Fruit fly (Drosophila melanogaster) whole organism, embryonic: ENCODE measurements around the gene Hmr.

Source experiments
- Bdp1 ChIP-seq: fragments of 200-800 bp; sonication (Bioruptor generic); optimal IDR thresholded peaks from 3 replicates; lab custom pipeline; 2016; ENCODE audit warnings: missing biosample characterization, missing genetic modification characterization
- C15 ChIP-seq: fragments of 200-800 bp; sonication (Bioruptor generic); IDR thresholded peaks from 3 replicates; pipeline ENCODE4 v1.3.6; 2022; ENCODE audit warnings: missing biosample characterization, missing genetic modification characterization
- CG10147 ChIP-seq: fragments of 200-800 bp; sonication (Bioruptor generic); optimal IDR thresholded peaks from 2 replicates; lab custom pipeline; 2019; ENCODE audit warnings: missing biosample characterization, mild to moderate bottlenecking, missing genetic modification characterization, moderate library complexity
- CG1024 ChIP-seq: fragments of 200-800 bp; sonication (Bioruptor generic); IDR thresholded peaks from 2 replicates; pipeline ENCODE4 v1.3.6; 2022; ENCODE audit warnings: missing biosample characterization, missing genetic modification characterization
- CG10431 ChIP-seq: fragments of 200-800 bp; sonication (Bioruptor generic); optimal IDR thresholded peaks from 3 replicates; lab custom pipeline; 2018; ENCODE audit warnings: missing biosample characterization, mild to moderate bottlenecking, missing genetic modification characterization
- CG10462 ChIP-seq: fragments of 200-800 bp; sonication (Bioruptor generic); optimal IDR thresholded peaks from 2 replicates; lab custom pipeline; 2016; ENCODE audit warnings: missing biosample characterization, missing genetic modification characterization
- CG12299 ChIP-seq: fragments of 200-800 bp; sonication (Bioruptor generic); optimal IDR thresholded peaks from 2 replicates; lab custom pipeline; 2018; ENCODE audit warnings: missing biosample characterization, mild to moderate bottlenecking, missing genetic modification characterization
- CG13287 ChIP-seq: fragments of 200-800 bp; sonication (Bioruptor generic); IDR thresholded peaks from 2 replicates; pipeline ENCODE4 v1.3.6; 2022; ENCODE audit warnings: missing biosample characterization, missing genetic modification characterization; ENCODE audit not compliant: partially characterized antibody
- CG13424 ChIP-seq: fragments of 200-800 bp; sonication (Bioruptor generic); optimal IDR thresholded peaks from 2 replicates; lab custom pipeline; 2019; ENCODE audit warnings: missing biosample characterization, mild to moderate bottlenecking, missing genetic modification characterization, moderate library complexity
- CG14014 ChIP-seq: fragments of 200-800 bp; sonication (Bioruptor generic); IDR thresholded peaks from 2 replicates; pipeline ENCODE4 v1.3.6; 2022; ENCODE audit warnings: missing biosample characterization, missing genetic modification characterization
- CG14441 ChIP-seq: fragments of 200-800 bp; sonication (Bioruptor generic); IDR thresholded peaks from 2 replicates; pipeline ENCODE4 v1.3.6; 2022; ENCODE audit warnings: missing biosample characterization, missing genetic modification characterization
- CG18599 ChIP-seq: fragments of 200-800 bp; sonication (Bioruptor generic); optimal IDR thresholded peaks from 3 replicates; lab custom pipeline; 2017; ENCODE audit warnings: missing biosample characterization, missing genetic modification characterization, mild to moderate bottlenecking, moderate library complexity, missing genetic modification reagents
- CG2889 ChIP-seq: fragments of 200-800 bp; sonication (Bioruptor generic); IDR thresholded peaks from 3 replicates; pipeline ENCODE4 v1.3.6; 2022; ENCODE audit warnings: missing biosample characterization, missing genetic modification characterization
- CG31224 ChIP-seq: fragments of 200-800 bp; sonication (Bioruptor generic); IDR thresholded peaks from 2 replicates; pipeline ENCODE4 v1.3.6; 2022; ENCODE audit warnings: missing biosample characterization, missing genetic modification characterization
- CG6654 ChIP-seq: fragments of 200-800 bp; sonication (Bioruptor generic); optimal IDR thresholded peaks from 2 replicates; lab custom pipeline; 2017; ENCODE audit warnings: missing biosample characterization, mild to moderate bottlenecking, missing genetic modification characterization
- CG6683 ChIP-seq: fragments of 200-800 bp; sonication (Bioruptor generic); optimal IDR thresholded peaks from 2 replicates; lab custom pipeline; 2017; ENCODE audit warnings: missing biosample characterization, mild to moderate bottlenecking, missing genetic modification characterization, missing genetic modification reagents
- CG8281 ChIP-seq: fragments of 200-800 bp; sonication (Bioruptor generic); optimal IDR thresholded peaks from 2 replicates; lab custom pipeline; 2018; ENCODE audit warnings: missing biosample characterization, mild to moderate bottlenecking, missing genetic modification characterization, moderate library complexity
- CG8765 ChIP-seq: fragments of 200-800 bp; sonication (Bioruptor generic); IDR thresholded peaks from 2 replicates; pipeline ENCODE4 v1.3.6; 2022; ENCODE audit warnings: missing biosample characterization, missing genetic modification characterization
- CTCF ChIP-seq: fragments of 200-800 bp; sonication (Bioruptor generic); optimal IDR thresholded peaks from 2 replicates; lab custom pipeline; 2017; ENCODE audit warnings: missing biosample characterization, mild to moderate bottlenecking, missing genetic modification characterization, moderate library complexity
- D ChIP-seq, 2 experiments: fragments of 200-800 bp in 1 of 2; fragments of >200 bp in 1 of 2; sonication (Bioruptor generic) in 1 of 2; optimal IDR thresholded peaks; 2 replicates in 1 of 2; 3 replicates in 1 of 2; lab custom pipeline; 2017; ENCODE audit warnings: mild to moderate bottlenecking in 1 of 2, missing biosample characterization in 1 of 2, missing genetic modification characterization in 1 of 2, missing genetic modification reagents in 1 of 2
- Dad ChIP-seq: fragments of 200-800 bp; sonication (Bioruptor generic); optimal IDR thresholded peaks from 3 replicates; lab custom pipeline; 2016; ENCODE audit warnings: missing biosample characterization, missing genetic modification characterization
- Fer3 ChIP-seq: fragments of 200-800 bp; sonication (Bioruptor generic); optimal IDR thresholded peaks from 2 replicates; lab custom pipeline; 2018; ENCODE audit warnings: missing biosample characterization, mild to moderate bottlenecking, missing genetic modification characterization, moderate library complexity
- GATAe ChIP-seq: fragments of 200-800 bp; sonication (Bioruptor generic); conservative IDR thresholded peaks from 2 replicates; pipeline ENCODE4 v1.3.6; 2022; ENCODE audit warnings: missing biosample characterization, missing genetic modification characterization
- Gug ChIP-seq: fragments of 200-800 bp; sonication (Bioruptor generic); IDR thresholded peaks from 4 replicates; pipeline ENCODE4 v1.3.6; 2022; ENCODE audit warnings: missing biosample characterization, missing genetic modification characterization
- HLH3B ChIP-seq: fragments of 200-800 bp; sonication (Bioruptor generic); IDR thresholded peaks from 2 replicates; pipeline ENCODE4 v1.3.6; 2022; ENCODE audit warnings: missing biosample characterization, missing genetic modification characterization
- Hmx ChIP-seq: fragments of 200-800 bp; sonication (Bioruptor generic); optimal IDR thresholded peaks from 2 replicates; lab custom pipeline; 2016; ENCODE audit warnings: missing biosample characterization, missing genetic modification characterization
- Hsf ChIP-seq: fragments of 200-800 bp; sonication (Bioruptor generic); optimal IDR thresholded peaks from 3 replicates; lab custom pipeline; 2016; ENCODE audit warnings: missing biosample characterization, missing genetic modification characterization
- NK7.1 ChIP-seq: fragments of 200-800 bp; sonication (Bioruptor generic); optimal IDR thresholded peaks from 3 replicates; lab custom pipeline; 2016; ENCODE audit warnings: missing biosample characterization, missing genetic modification characterization
- Scr ChIP-seq: fragments of 200-800 bp; sonication (Bioruptor generic); IDR thresholded peaks from 2 replicates; pipeline ENCODE4 v1.3.6; 2022; ENCODE audit warnings: missing biosample characterization, missing genetic modification characterization; ENCODE audit not compliant: partially characterized antibody
- Ssrp ChIP-seq: fragments of 200-800 bp; sonication (Bioruptor generic); optimal IDR thresholded peaks from 2 replicates; lab custom pipeline; 2018; ENCODE audit warnings: missing biosample characterization, mild to moderate bottlenecking, missing genetic modification characterization, moderate library complexity
- Xrp1 ChIP-seq: fragments of 200-800 bp; sonication (Bioruptor generic); IDR thresholded peaks from 2 replicates; pipeline ENCODE4 v1.3.6; 2022; ENCODE audit warnings: missing biosample characterization, missing genetic modification characterization
- ato ChIP-seq: fragments of 200-800 bp; sonication (Bioruptor generic); IDR thresholded peaks from 2 replicates; pipeline ENCODE4 v1.3.6; 2022; ENCODE audit warnings: missing biosample characterization, missing genetic modification characterization; ENCODE audit not compliant: partially characterized antibody
- bbx ChIP-seq: fragments of 200-800 bp; sonication (Bioruptor generic); IDR thresholded peaks from 2 replicates; pipeline ENCODE4 v1.3.6; 2022; ENCODE audit warnings: missing biosample characterization, missing genetic modification characterization; ENCODE audit not compliant: partially characterized antibody
- crol ChIP-seq: fragments of 200-800 bp; sonication (Bioruptor generic); IDR thresholded peaks from 2 replicates; pipeline ENCODE4 v1.3.6; 2022; ENCODE audit warnings: missing biosample characterization, missing genetic modification characterization
- danr ChIP-seq: fragments of 200-800 bp; sonication (Bioruptor generic); IDR thresholded peaks from 2 replicates; pipeline ENCODE4 v1.3.6; 2022; ENCODE audit warnings: missing biosample characterization, missing genetic modification characterization
- dmrt99B ChIP-seq: fragments of 200-800 bp; sonication (Bioruptor generic); optimal IDR thresholded peaks from 2 replicates; lab custom pipeline; 2018; ENCODE audit warnings: missing biosample characterization, mild to moderate bottlenecking, missing genetic modification characterization, moderate library complexity
- emc ChIP-seq: fragments of 200-800 bp; sonication (Bioruptor generic); optimal IDR thresholded peaks from 2 replicates; lab custom pipeline; 2016; ENCODE audit warnings: missing biosample characterization, missing genetic modification characterization
- ftz-f1 ChIP-seq: fragments of 200-800 bp; sonication (Bioruptor generic); optimal IDR thresholded peaks from 2 replicates; lab custom pipeline; 2016; ENCODE audit warnings: missing biosample characterization, missing genetic modification characterization
- grau ChIP-seq: fragments of 200-800 bp; optimal IDR thresholded peaks from 3 replicates; lab custom pipeline; 2019; ENCODE audit warnings: missing biosample characterization, mild to moderate bottlenecking, missing genetic modification characterization, moderate library complexity
- hth ChIP-seq: fragments of >200 bp; optimal IDR thresholded peaks from 2 replicates; lab custom pipeline; 2017; ENCODE audit warnings: inconsistent platforms
- kah ChIP-seq: fragments of 200-800 bp; sonication (Bioruptor generic); optimal IDR thresholded peaks from 2 replicates; lab custom pipeline; 2018; ENCODE audit warnings: missing biosample characterization, mild to moderate bottlenecking, missing genetic modification characterization
- klu ChIP-seq: fragments of 200-800 bp; sonication (Bioruptor generic); IDR thresholded peaks from 2 replicates; pipeline ENCODE4 v1.3.6; 2022; ENCODE audit warnings: missing biosample characterization, missing genetic modification characterization
- lilli ChIP-seq: fragments of 200-800 bp; sonication (Bioruptor generic); optimal IDR thresholded peaks from 3 replicates; lab custom pipeline; 2016; ENCODE audit warnings: missing biosample characterization, missing genetic modification characterization
- nau ChIP-seq: fragments of 200-800 bp; sonication (Bioruptor generic); optimal IDR thresholded peaks from 3 replicates; lab custom pipeline; 2017; ENCODE audit warnings: missing biosample characterization, mild to moderate bottlenecking, missing genetic modification characterization, missing genetic modification reagents
- pan ChIP-seq, 4 experiments: fragments of >200 bp in 3 of 4; fragments of 200-800 bp in 1 of 4; sonication (Bioruptor generic) in 1 of 4; optimal IDR thresholded peaks in 3 of 4; IDR thresholded peaks in 1 of 4; 2 replicates each; pipeline versions ENCODE4 v1.3.6 to Lab custom; 2017 to 2022; ENCODE audit warnings: missing biosample characterization in 2 of 4, missing genetic modification characterization in 2 of 4, mixed read lengths in 1 of 4
- sc ChIP-seq, 3 experiments: fragments of >200 bp in 2 of 3; fragments of 200-800 bp in 1 of 3; sonication (Bioruptor generic) in 1 of 3; optimal IDR thresholded peaks; 2 replicates in 2 of 3; 3 replicates in 1 of 3; lab custom pipeline; 2017; ENCODE audit warnings: mild to moderate bottlenecking in 1 of 3, missing biosample characterization in 1 of 3, missing genetic modification characterization in 1 of 3, missing genetic modification reagents in 1 of 3
- sima ChIP-seq: fragments of 200-800 bp; sonication (Bioruptor generic); optimal IDR thresholded peaks from 2 replicates; lab custom pipeline; 2016; ENCODE audit warnings: missing biosample characterization, missing genetic modification characterization
- usp ChIP-seq: fragments of >200 bp; optimal IDR thresholded peaks from 2 replicates; lab custom pipeline; 2017; ENCODE audit warnings: missing biosample characterization, missing genetic modification characterization
- zen2 ChIP-seq: fragments of 200-800 bp; sonication (Bioruptor generic); IDR thresholded peaks from 3 replicates; pipeline ENCODE4 v1.3.6; 2022; ENCODE audit warnings: missing biosample characterization, missing genetic modification characterization; ENCODE audit not compliant: partially characterized antibody

Hmr gene

dm6 chrX:10586173-10586572, 9.5 kb downstream of the Hmr start:
- no peak for TF ChIP-seq Bdp1 (GFP tag; lab: Kevin White, UChicago)
- no peak for TF ChIP-seq Fer3 (tag; lab: Kevin White, UChicago)
- no peak for TF ChIP-seq CG18599 (GFP tag; lab: Kevin White, UChicago)
- no peak for TF ChIP-seq CTCF (GFP tag; lab: Kevin White, UChicago)
- TF ChIP-seq ftz-f1 (GFP tag; lab: Kevin White, UChicago): no peak
- TF ChIP-seq sima (GFP tag; lab: Kevin White, UChicago): no peak
- no peak for TF ChIP-seq zen2 (GFP tag; lab: Robert Waterston, UW)
- no peak for TF ChIP-seq NK7.1 (GFP tag; lab: Kevin White, UChicago)
- TF ChIP-seq CG14014 (GFP tag; lab: Robert Waterston, UW): no peak
- TF ChIP-seq bbx (GFP tag; lab: Robert Waterston, UW): no peak

dm6 chrX:10585158-10585634, 10.5 kb downstream of the Hmr start, which contains the start of gene spri:
spri (minus strand) TSS chrX:10585422.
- TF ChIP-seq HLH3B (GFP tag; lab: Robert Waterston, UW): 0 out of 2 replicates have a peak, but pooled peaks have one; percentile 37
- TF ChIP-seq kah (GFP tag; lab: Kevin White, UChicago): no peak
- TF ChIP-seq Gug (GFP tag; lab: Robert Waterston, UW): no peak; the same call in 3 of the 4 replicates
- no peak for TF ChIP-seq CG10147 (GFP tag; lab: Kevin White, UChicago)
- TF ChIP-seq hth (lab: Kevin White, UChicago): no peak
- no peak for TF ChIP-seq crol (GFP tag; lab: Robert Waterston, UW)
- no peak for TF ChIP-seq D (optimal IDR thresholded peaks at IDR 0.05; lab: Kevin White, UChicago)
- no peak for TF ChIP-seq D (GFP tag; optimal IDR thresholded peaks at IDR 0.05; lab: Kevin White, UChicago)
- TF ChIP-seq emc (GFP tag; lab: Kevin White, UChicago): no peak
- no peak for TF ChIP-seq Hsf (GFP tag; lab: Kevin White, UChicago)
- no peak for TF ChIP-seq CG10462 (GFP tag; lab: Kevin White, UChicago)
- TF ChIP-seq CG14441 (GFP tag; lab: Robert Waterston, UW): no peak
- no peak for TF ChIP-seq CG8765 (GFP tag; lab: Robert Waterston, UW)
- TF ChIP-seq CG31224 (GFP tag; lab: Robert Waterston, UW): no peak
- TF ChIP-seq sc (optimal IDR thresholded peaks at IDR 0.05; lab: Kevin White, UChicago): no peak
- TF ChIP-seq sc (GFP tag; optimal IDR thresholded peaks at IDR 0.05; lab: Kevin White, UChicago): no peak
- no peak for TF ChIP-seq klu (GFP tag; lab: Robert Waterston, UW)
- no peak for TF ChIP-seq Ssrp
- no peak for TF ChIP-seq Xrp1
- TF ChIP-seq CG13424: no peak
- no peak for TF ChIP-seq Scr (GFP tag; lab: Robert Waterston, UW)
- no peak for TF ChIP-seq CG2889 (GFP tag; lab: Robert Waterston, UW)
- TF ChIP-seq ato (GFP tag; lab: Robert Waterston, UW): no peak
- no peak for TF ChIP-seq C15 (GFP tag; lab: Robert Waterston, UW)
- no peak for TF ChIP-seq CG6654
- TF ChIP-seq CG1024: no peak
- TF ChIP-seq Hmx (GFP tag; lab: Kevin White, UChicago): no peak
- TF ChIP-seq Dad: no peak
- TF ChIP-seq usp (GFP tag; lab: Kevin White, UChicago): no peak
- TF ChIP-seq GATAe (GFP tag; lab: Robert Waterston, UW): no peak
- no peak for TF ChIP-seq CG6683
- no peak for TF ChIP-seq CG10431
- no peak for TF ChIP-seq lilli (GFP tag; lab: Kevin White, UChicago)
- TF ChIP-seq pan (optimal IDR thresholded peaks at IDR 0.05; lab: Kevin White, UChicago): no peak
- peak in 1 of 2 experiments; percentile 10 for TF ChIP-seq pan (GFP tag; optimal IDR thresholded peaks at IDR 0.05 in 1 of 2, IDR thresholded peaks at IDR 0.05 in 1 of 2)
- peak; percentile 10 for TF ChIP-seq grau (tag; lab: Kevin White, UChicago)
- no peak for TF ChIP-seq CG12299 (tag; lab: Kevin White, UChicago)
- TF ChIP-seq CG8281 (tag; lab: Kevin White, UChicago): no peak
- no peak for TF ChIP-seq danr
- peak; percentile 29; the same call in 1 of the 2 replicates for TF ChIP-seq CG13287 (GFP tag; lab: Robert Waterston, UW)
- TF ChIP-seq nau (GFP tag; lab: Kevin White, UChicago): no peak
- TF ChIP-seq dmrt99B (tag; lab: Kevin White, UChicago): peak; percentile 6
